Worm (Caenorhabditis elegans) whole organism, mixed stage, embryonic: ENCODE data around the gene C16A3.5.

ENCODE experiments used
- blmp-1 ChIP-seq: fragments of 150-350 bp; optimal IDR thresholded peaks from 2 replicates; lab custom pipeline; 2014; ENCODE audit warnings: missing biosample characterization, missing genetic modification characterization
- elt-1 ChIP-seq: sonication (generic microtip); optimal IDR thresholded peaks from 2 replicates; lab custom pipeline; 2017; ENCODE audit warnings: missing genetic modification characterization, mild to moderate bottlenecking, missing compliant biosample characterization, antibody characterized with exemption, moderate library complexity, borderline replicate concordance; ENCODE audit not compliant: insufficient read depth
- lsy-2 ChIP-seq: fragments of 150-350 bp; optimal IDR thresholded peaks from 2 replicates; lab custom pipeline; 2014; ENCODE audit warnings: missing biosample characterization, missing genetic modification characterization
- nhr-237 ChIP-seq: fragments of 150-350 bp; optimal IDR thresholded peaks from 2 replicates; lab custom pipeline; 2014; ENCODE audit warnings: missing biosample characterization, missing genetic modification characterization
- pha-4 ChIP-seq: fragments of 150-350 bp; optimal IDR thresholded peaks from 2 replicates; lab custom pipeline; 2018; ENCODE audit warnings: missing biosample characterization, missing genetic modification reagents, missing genetic modification characterization

DNA sequence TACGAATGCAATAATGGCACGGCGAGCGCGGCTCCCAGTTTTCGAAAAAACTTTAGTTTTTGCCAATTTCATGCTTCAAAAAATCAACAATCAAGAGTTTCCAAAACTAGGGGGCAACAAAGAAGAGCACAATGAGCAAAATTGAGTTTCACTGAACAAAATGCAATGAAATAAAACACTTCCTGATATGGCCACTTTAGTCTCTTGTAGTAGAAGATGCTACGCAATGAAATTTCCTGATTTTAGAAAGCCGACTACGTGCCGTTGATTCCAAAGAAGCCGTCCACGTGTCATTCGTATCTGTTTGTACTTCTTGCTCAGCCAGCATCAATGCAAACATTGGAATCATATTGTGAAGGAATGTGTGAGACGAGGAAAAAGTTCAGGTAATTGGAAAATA is 46.2 kb upstream of the C16A3.5 start:
- TF ChIP-seq lsy-2: no peak
- TF ChIP-seq blmp-1 (tag; lab: Kevin White, UChicago): no peak
- no peak for TF ChIP-seq elt-1 (tag; lab: Kevin White, UChicago)
- no peak for TF ChIP-seq nhr-237
- TF ChIP-seq pha-4 (tag; lab: Kevin White, UChicago): no peak
